Fruit fly (Drosophila melanogaster): ENCODE results near the gene Uros1.

DNA sequence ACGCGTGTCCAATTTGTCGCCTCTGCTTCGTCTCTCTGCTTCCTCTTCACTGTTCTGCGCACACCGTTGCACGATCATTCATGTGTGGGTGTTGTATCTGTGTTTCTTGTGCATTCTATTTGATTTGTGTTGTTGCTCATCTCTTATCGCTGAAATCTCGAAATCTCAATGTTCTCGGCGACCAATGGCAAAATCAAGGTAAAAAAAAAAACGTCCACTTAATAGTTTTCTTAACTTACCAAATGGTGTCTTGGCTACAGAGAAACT lies 7.4 kb upstream of the Uros1 start:
- no peak for TF ChIP-seq CG8478 (optimal IDR thresholded peaks at IDR 0.05)
- TF ChIP-seq CTCF (optimal IDR thresholded peaks at IDR 0.05) = no peak

Measured in S2 (cell line).